Worm (Caenorhabditis elegans): Measurements from ENCODE around the gene gip-1.
A peak's percentile ranks its signal among the peaks of the same experiment; 100 is the strongest.

Gene gip-1

DNA sequence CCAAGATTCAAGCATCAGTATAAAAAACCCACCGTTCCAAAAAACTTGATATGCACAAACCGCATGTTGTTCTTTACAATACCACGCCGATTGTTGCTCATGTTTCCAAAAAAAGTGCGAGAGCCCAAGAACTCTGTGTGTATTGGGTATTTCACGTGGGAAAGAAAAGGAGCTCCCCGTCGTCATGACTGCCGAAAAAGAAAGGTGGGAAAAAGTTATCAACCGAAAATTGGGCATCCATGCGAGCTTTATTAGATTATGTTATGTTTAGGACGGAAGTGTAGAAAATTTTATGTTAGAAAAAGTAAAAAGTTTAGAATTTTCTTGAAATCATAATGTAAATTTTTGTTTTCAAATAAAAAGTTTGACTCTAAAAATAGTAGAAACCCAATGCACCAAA lies 21.0 kb downstream of the gip-1 start, which contains the start of gene H04J21.4:
H04J21.4 (minus strand) TSS at position 101 of the 400 bp plus-strand sequence.
- TF ChIP-seq nhr-232 (tag; optimal IDR thresholded peaks at IDR 0.05) (no peak), ahr-1 (tag; optimal IDR thresholded peaks at IDR 0.05) (no peak), ceh-30 (tag; optimal IDR thresholded peaks at IDR 0.05) (no peak), pqm-1 (tag; optimal IDR thresholded peaks at IDR 0.05) (no peak), ceh-45 (GFP tag; IDR thresholded peaks at IDR 0.05) (no peak), che-1 (tag; optimal IDR thresholded peaks at IDR 0.05) (no peak), T23F11.4 (GFP tag; optimal IDR thresholded peaks at IDR 0.05) (no peak)

- no peak for TF ChIP-seq rnt-1 (tag; optimal IDR thresholded peaks at IDR 0.05)
- TF ChIP-seq ceh-30 (tag; optimal IDR thresholded peaks at IDR 0.05): no peak
- TF ChIP-seq elt-2 (tag; optimal IDR thresholded peaks at IDR 0.05): no peak
- no peak for TF ChIP-seq ets-4 (tag; optimal IDR thresholded peaks at IDR 0.05)
- no peak for TF ChIP-seq nfya-1 (tag; optimal IDR thresholded peaks at IDR 0.05)
- no peak for TF ChIP-seq dmd-4 (tag; optimal IDR thresholded peaks at IDR 0.05; ENCODE audit: borderline replicate concordance)
- TF ChIP-seq sox-2 (GFP tag; IDR thresholded peaks at IDR 0.05): no peak
- TF ChIP-seq pha-4 (tag; optimal IDR thresholded peaks at IDR 0.05): no peak
- TF ChIP-seq npax-4 (tag; optimal IDR thresholded peaks at IDR 0.05): no peak
- TF ChIP-seq C38D4.7 (GFP tag; optimal IDR thresholded peaks at IDR 0.05): no peak
- no peak for TF ChIP-seq hlh-8 (tag; optimal IDR thresholded peaks at IDR 0.05)
- no peak for TF ChIP-seq K09A11.1 (tag; optimal IDR thresholded peaks at IDR 0.05; ENCODE audit: insufficient read depth)
- no peak for TF ChIP-seq nhr-11 (tag; optimal IDR thresholded peaks at IDR 0.05)
- no peak for TF ChIP-seq fkh-6 (tag; optimal IDR thresholded peaks at IDR 0.05)
These were observed 24.5 kb downstream of the gip-1 start, which contains the start of gene H04J21.1 for ce11 chrIII:2371864-2372263. TSS of gene H04J21.1 (minus strand) at chrIII:2371964.

- TF ChIP-seq pqm-1 (tag; optimal IDR thresholded peaks at IDR 0.05) (no peak), ref-2 (tag; optimal IDR thresholded peaks at IDR 0.05) (no peak), nhr-11 (tag; optimal IDR thresholded peaks at IDR 0.05) (no peak), nfya-1 (tag; optimal IDR thresholded peaks at IDR 0.05) (peak; percentile 47), unc-3 (GFP tag; conservative IDR thresholded peaks at IDR 0.05) (no peak), unc-3 (tag; optimal IDR thresholded peaks at IDR 0.05) (peak; percentile 13), hlh-6 (tag; optimal IDR thresholded peaks at IDR 0.05) (no peak), fkh-6 (tag; optimal IDR thresholded peaks at IDR 0.05) (no peak), fax-1 (tag; optimal IDR thresholded peaks at IDR 0.05) (no peak), ceh-48 (tag; optimal IDR thresholded peaks at IDR 0.05) (peak; percentile 89), unc-86 (tag; optimal IDR thresholded peaks at IDR 0.05) (no peak), hlh-30 (tag; optimal IDR thresholded peaks at IDR 0.05; ENCODE audit: insufficient read depth) (no peak), ceh-30 (tag; optimal IDR thresholded peaks at IDR 0.05) (no peak), tbx-7 (tag; optimal IDR thresholded peaks at IDR 0.05) (no peak), pha-2 (tag; optimal IDR thresholded peaks at IDR 0.05) (no peak), unc-42 (tag; optimal IDR thresholded peaks at IDR 0.05) (peak; percentile 28), ceh-45 (GFP tag; IDR thresholded peaks at IDR 0.05) (no peak), mec-3 (tag; optimal IDR thresholded peaks at IDR 0.05; ENCODE audit: borderline replicate concordance) (no peak), ets-4 (tag; optimal IDR thresholded peaks at IDR 0.05) (no peak), sox-4 (tag; optimal IDR thresholded peaks at IDR 0.05) (no peak), gmeb-2 (tag; optimal IDR thresholded peaks at IDR 0.05) (no peak), ceh-31 (tag; optimal IDR thresholded peaks at IDR 0.05) (peak; percentile 3), dmd-4 (tag; optimal IDR thresholded peaks at IDR 0.05; ENCODE audit: borderline replicate concordance) (no peak)
These were observed 28.5 kb downstream of the gip-1 start, which contains the start of gene H14E04.2 for ce11 chrIII:2375918-2376317. TSS of gene H14E04.2 (plus strand) at chrIII:2376193.

DNA sequence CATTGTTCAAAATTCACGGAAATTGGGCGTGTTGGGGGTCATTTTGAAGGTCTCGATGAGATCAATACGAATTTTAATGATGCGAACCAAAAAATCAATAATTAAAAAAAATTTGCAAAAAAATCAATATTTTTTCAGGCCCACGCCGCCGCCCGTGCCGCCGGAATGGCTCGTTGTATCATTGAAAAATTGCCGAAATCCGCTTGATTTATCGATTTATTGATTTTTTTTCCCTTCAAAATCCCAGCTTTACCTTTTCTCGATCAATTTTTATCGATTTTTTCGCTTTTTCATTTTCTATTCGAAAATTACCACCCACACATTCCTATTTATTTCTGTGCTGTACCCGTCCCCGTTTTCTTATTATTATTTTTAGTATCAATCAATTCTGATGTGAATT lies 37.0 kb downstream of the gip-1 start:
- no peak for TF ChIP-seq syd-9 (tag; optimal IDR thresholded peaks at IDR 0.05)
- TF ChIP-seq C08G9.2 (tag; optimal IDR thresholded peaks at IDR 0.05): no peak
- no peak for TF ChIP-seq gmeb-2 (tag; optimal IDR thresholded peaks at IDR 0.05)
- peak; percentile 42 for TF ChIP-seq ceh-48 (tag; optimal IDR thresholded peaks at IDR 0.05)
- no peak for TF ChIP-seq ceh-19 (GFP tag; optimal IDR thresholded peaks at IDR 0.05)

Data from whole organism, late embryonic.